Worm (Caenorhabditis elegans) whole organism, early embryonic: ENCODE results near the gene K03B4.8.

Experiments used
- ama-1 ChIP-seq: fragments of 150-350 bp; optimal IDR thresholded peaks from 2 replicates; lab custom pipeline; 2014
- ceh-13 ChIP-seq: fragments of 200-800 bp; sonication (Bioruptor generic); optimal IDR thresholded peaks from 2 replicates; lab custom pipeline; 2018; ENCODE audit warnings: mild to moderate bottlenecking, missing genetic modification characterization, missing compliant biosample characterization
- flt-1 ChIP-seq: fragments of 200-800 bp; sonication (Bioruptor generic); IDR thresholded peaks from 2 replicates; pipeline ENCODE4 v1.3.6; 2022; ENCODE audit warnings: missing genetic modification characterization, missing compliant biosample characterization
- pes-1 ChIP-seq: fragments of 200-800 bp; sonication (Bioruptor generic); IDR thresholded peaks from 2 replicates; pipeline ENCODE4 v1.3.6; 2022; ENCODE audit warnings: missing genetic modification reagents, missing genetic modification characterization, missing compliant biosample characterization
- sea-1 ChIP-seq: fragments of 200-800 bp; sonication (Bioruptor generic); conservative IDR thresholded peaks from 2 replicates; pipeline ENCODE4 v1.3.6; 2022; ENCODE audit warnings: missing genetic modification characterization, missing compliant biosample characterization
- tra-4 ChIP-seq: sonication (generic microtip); optimal IDR thresholded peaks from 2 replicates; lab custom pipeline; 2017; ENCODE audit warnings: missing genetic modification characterization, missing compliant biosample characterization

DNA sequence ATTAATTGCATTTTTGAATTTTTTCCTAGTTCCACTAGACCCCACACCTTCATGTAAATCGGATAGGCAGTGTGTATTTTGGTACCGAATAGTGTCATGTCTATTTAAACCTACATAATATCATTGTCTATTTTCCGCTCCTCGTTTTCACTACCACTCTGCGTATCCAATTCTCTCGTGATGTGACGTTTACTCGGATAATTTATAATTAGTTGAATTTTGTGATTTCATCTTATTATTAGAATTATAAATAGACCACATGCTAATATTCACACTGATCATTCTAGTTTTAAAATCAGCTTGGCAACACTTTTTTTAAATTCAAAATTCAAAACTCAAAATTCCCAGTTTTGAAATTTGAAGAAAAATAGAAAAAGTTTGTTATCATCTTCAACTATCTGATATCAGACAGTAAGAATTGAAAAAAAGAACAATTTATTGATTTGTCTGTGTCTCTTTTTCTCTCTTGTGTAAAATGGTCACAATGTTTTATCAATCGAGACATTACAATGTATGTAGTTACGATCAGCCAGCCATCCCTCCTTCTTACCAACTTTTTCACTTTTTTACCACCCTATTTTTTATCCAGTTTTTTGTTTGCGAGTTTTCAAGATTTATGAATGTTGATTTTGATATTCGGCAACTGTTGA is 33.8 kb downstream of the K03B4.8 start:
- no peak for TF ChIP-seq tra-4 (tag; lab: Kevin White, UChicago)
- no peak for TF ChIP-seq ama-1 (lab: Kevin White, UChicago)
- TF ChIP-seq sea-1, result no peak
- no peak for TF ChIP-seq pes-1 (GFP tag; lab: Robert Waterston, UW)
- no peak for TF ChIP-seq flt-1 (GFP tag; lab: Robert Waterston, UW)
- TF ChIP-seq ceh-13, result no peak
